Fruit fly (Drosophila melanogaster) whole organism, embryonic: ENCODE measurements around the gene CG42272.

ENCODE experiments used
- Bgb ChIP-seq: fragments of 200-800 bp; sonication (Bioruptor generic); IDR thresholded peaks from 2 replicates; pipeline ENCODE4 v1.3.6; 2022; ENCODE audit warnings: missing biosample characterization, missing genetic modification characterization; ENCODE audit not compliant: partially characterized antibody
- BtbVII ChIP-seq: fragments of 200-800 bp; sonication (Bioruptor generic); optimal IDR thresholded peaks from 3 replicates; lab custom pipeline; 2017; ENCODE audit warnings: missing biosample characterization, mild to moderate bottlenecking, missing genetic modification characterization
- CG7745 ChIP-seq: fragments of 200-800 bp; sonication (Bioruptor generic); optimal IDR thresholded peaks from 2 replicates; lab custom pipeline; 2018; ENCODE audit warnings: missing biosample characterization, mild to moderate bottlenecking, missing genetic modification characterization, moderate library complexity
- CG9876 ChIP-seq: fragments of 200-800 bp; sonication (Bioruptor generic); optimal IDR thresholded peaks from 2 replicates; lab custom pipeline; 2016; ENCODE audit warnings: missing biosample characterization, missing genetic modification characterization
- D19A ChIP-seq: fragments of 200-800 bp; optimal IDR thresholded peaks from 3 replicates; lab custom pipeline; 2019; ENCODE audit warnings: missing biosample characterization, mild to moderate bottlenecking, missing genetic modification characterization, moderate library complexity
- Gug ChIP-seq: fragments of 200-800 bp; sonication (Bioruptor generic); IDR thresholded peaks from 4 replicates; pipeline ENCODE4 v1.3.6; 2022; ENCODE audit warnings: missing biosample characterization, missing genetic modification characterization
- Poxn ChIP-seq: fragments of 200-800 bp; sonication (Bioruptor generic); IDR thresholded peaks from 2 replicates; pipeline ENCODE4 v1.3.6; 2022; ENCODE audit warnings: missing biosample characterization, missing genetic modification characterization
- gt ChIP-seq: fragments of 200-800 bp; sonication (Bioruptor generic); IDR thresholded peaks from 2 replicates; pipeline ENCODE4 v1.3.6; 2022; ENCODE audit warnings: missing biosample characterization, missing genetic modification characterization
- nerfin-1 ChIP-seq: fragments of 200-800 bp; sonication (Bioruptor generic); optimal IDR thresholded peaks from 3 replicates; lab custom pipeline; 2019; ENCODE audit warnings: missing biosample characterization, mild to moderate bottlenecking, missing genetic modification characterization, moderate library complexity
- org-1 ChIP-seq: fragments of 200-800 bp; sonication (Bioruptor generic); optimal IDR thresholded peaks from 2 replicates; lab custom pipeline; 2017; ENCODE audit warnings: missing biosample characterization, missing genetic modification characterization
- pho ChIP-seq: fragments of 200-800 bp; sonication (Bioruptor generic); optimal IDR thresholded peaks from 2 replicates; lab custom pipeline; 2016; ENCODE audit warnings: missing biosample characterization, missing genetic modification characterization
- sim ChIP-seq: fragments of 200-800 bp; sonication (Bioruptor generic); IDR thresholded peaks from 2 replicates; pipeline ENCODE4 v1.3.6; 2022; ENCODE audit warnings: missing biosample characterization, missing genetic modification characterization

DNA sequence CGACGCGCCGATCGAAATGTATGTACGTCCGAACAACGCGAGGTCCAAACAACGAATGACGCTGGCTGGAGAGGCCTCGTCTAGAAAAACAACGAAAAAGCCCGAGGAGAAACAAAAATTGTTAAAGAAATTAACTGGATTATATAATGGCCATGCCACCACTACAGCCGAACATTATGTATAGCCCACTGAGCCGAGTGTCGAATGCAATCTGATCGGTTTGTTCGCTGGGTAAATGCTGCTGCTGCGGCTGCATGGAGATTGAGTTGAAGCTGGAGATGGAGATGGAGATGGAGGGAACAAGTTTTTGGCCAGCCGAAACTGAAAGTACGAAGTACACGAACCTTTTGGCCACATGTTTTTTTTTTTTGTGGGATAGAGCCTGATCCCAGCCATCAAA is 16.2 kb upstream of the CG42272 start, which contains the start of gene Cralbp:
- TF ChIP-seq D19A (tag; lab: Kevin White, UChicago) (no peak), Poxn (no peak), CG9876 (GFP tag; lab: Kevin White, UChicago) (no peak), CG7745 (tag; lab: Kevin White, UChicago) (no peak), Gug (no peak), nerfin-1 (tag; lab: Kevin White, UChicago) (no peak), BtbVII (GFP tag; lab: Kevin White, UChicago) (no peak), org-1 (GFP tag; lab: Kevin White, UChicago) (no peak), gt (no peak), sim (GFP tag; lab: Robert Waterston, UW) (no peak), pho (GFP tag; lab: Kevin White, UChicago) (no peak), Bgb (GFP tag; lab: Robert Waterston, UW) (no peak)
